Fruit fly (Drosophila melanogaster) whole organism, embryonic: ENCODE results near the gene alpha4GT2.
A peak's percentile ranks its signal among the peaks of the same experiment; 100 is the strongest.

Experiments used
- Antp ChIP-seq: fragments of 200-800 bp; sonication (Bioruptor generic); optimal IDR thresholded peaks from 3 replicates; lab custom pipeline; 2016; ENCODE audit warnings: missing biosample characterization, missing genetic modification characterization
- Atf-2 ChIP-seq: fragments of 200-800 bp; sonication (Bioruptor generic); optimal IDR thresholded peaks from 2 replicates; lab custom pipeline; 2016; ENCODE audit warnings: missing biosample characterization, missing genetic modification characterization
- Atf6 ChIP-seq: fragments of 200-800 bp; sonication (Bioruptor generic); IDR thresholded peaks from 2 replicates; pipeline ENCODE4 v1.3.6; 2022; ENCODE audit warnings: missing biosample characterization, missing genetic modification characterization
- CG1024 ChIP-seq: fragments of 200-800 bp; sonication (Bioruptor generic); IDR thresholded peaks from 2 replicates; pipeline ENCODE4 v1.3.6; 2022; ENCODE audit warnings: missing biosample characterization, missing genetic modification characterization
- CG11695 ChIP-seq: fragments of 200-800 bp; sonication (Bioruptor generic); IDR thresholded peaks from 3 replicates; pipeline ENCODE4 v1.3.6; 2022; ENCODE audit warnings: missing biosample characterization, missing genetic modification characterization
- CG15011 ChIP-seq: fragments of 200-800 bp; sonication (Bioruptor generic); optimal IDR thresholded peaks from 3 replicates; lab custom pipeline; 2018; ENCODE audit warnings: missing biosample characterization, mild to moderate bottlenecking, missing genetic modification characterization
- CG1602 ChIP-seq: fragments of 200-800 bp; sonication (Bioruptor generic); optimal IDR thresholded peaks from 3 replicates; lab custom pipeline; 2016; ENCODE audit warnings: missing biosample characterization, missing genetic modification characterization
- CG17359 ChIP-seq: fragments of 200-800 bp; sonication (Bioruptor generic); optimal IDR thresholded peaks from 3 replicates; lab custom pipeline; 2018; ENCODE audit warnings: missing biosample characterization, mild to moderate bottlenecking, missing genetic modification characterization, moderate library complexity
- CG17802 ChIP-seq: fragments of 200-800 bp; sonication (Bioruptor generic); optimal IDR thresholded peaks from 2 replicates; lab custom pipeline; 2018; ENCODE audit warnings: missing biosample characterization, mild to moderate bottlenecking, missing genetic modification characterization, moderate library complexity
- CG18011 ChIP-seq: fragments of 200-800 bp; sonication (Bioruptor generic); optimal IDR thresholded peaks from 2 replicates; lab custom pipeline; 2017; ENCODE audit warnings: missing biosample characterization, missing genetic modification characterization, mild to moderate bottlenecking, moderate library complexity, missing genotype
- CG18476 ChIP-seq: fragments of 200-800 bp; sonication (Bioruptor generic); optimal IDR thresholded peaks from 2 replicates; lab custom pipeline; 2016; ENCODE audit warnings: missing biosample characterization, mild to moderate bottlenecking, missing genetic modification characterization
- CG18599 ChIP-seq: fragments of 200-800 bp; sonication (Bioruptor generic); optimal IDR thresholded peaks from 3 replicates; lab custom pipeline; 2017; ENCODE audit warnings: missing biosample characterization, missing genetic modification characterization, mild to moderate bottlenecking, moderate library complexity, missing genetic modification reagents
- CG30431 ChIP-seq: fragments of 200-800 bp; sonication (Bioruptor generic); optimal IDR thresholded peaks from 2 replicates; lab custom pipeline; 2017; ENCODE audit warnings: missing biosample characterization, missing genetic modification characterization
- CG3281 ChIP-seq: fragments of 200-800 bp; sonication (Bioruptor generic); optimal IDR thresholded peaks from 3 replicates; lab custom pipeline; 2017; ENCODE audit warnings: missing biosample characterization, mild to moderate bottlenecking, missing genetic modification characterization
- CG3407 ChIP-seq: fragments of 200-800 bp; sonication (Bioruptor generic); optimal IDR thresholded peaks from 2 replicates; lab custom pipeline; 2018; ENCODE audit warnings: missing biosample characterization, mild to moderate bottlenecking, missing genetic modification characterization
- CG34224 ChIP-seq: fragments of 200-800 bp; sonication (Bioruptor generic); IDR thresholded peaks from 3 replicates; pipeline ENCODE4 v1.3.6; 2022; ENCODE audit warnings: missing biosample characterization, missing genetic modification characterization; ENCODE audit not compliant: partially characterized antibody
- CG34376 ChIP-seq: fragments of 200-800 bp; sonication (Bioruptor generic); optimal IDR thresholded peaks from 2 replicates; lab custom pipeline; 2018; ENCODE audit warnings: missing biosample characterization, mild to moderate bottlenecking, missing genetic modification characterization
- CG43689 ChIP-seq: fragments of 200-800 bp; sonication (Bioruptor generic); IDR thresholded peaks from 2 replicates; pipeline ENCODE4 v1.3.6; 2022; ENCODE audit warnings: missing biosample characterization, missing genetic modification characterization
- CG4424 ChIP-seq: fragments of 200-800 bp; sonication (Bioruptor generic); optimal IDR thresholded peaks from 3 replicates; lab custom pipeline; 2016; ENCODE audit warnings: missing biosample characterization, missing genetic modification characterization
- CG4707 ChIP-seq: fragments of 200-800 bp; sonication (Bioruptor generic); optimal IDR thresholded peaks from 2 replicates; lab custom pipeline; 2018; ENCODE audit warnings: missing biosample characterization, mild to moderate bottlenecking, missing genetic modification characterization, moderate library complexity
- CG4730 ChIP-seq: fragments of 200-800 bp; sonication (Bioruptor generic); IDR thresholded peaks from 2 replicates; pipeline ENCODE4 v1.3.6; 2022; ENCODE audit warnings: missing biosample characterization, missing genetic modification characterization
- CG4820 ChIP-seq: fragments of 200-800 bp; sonication (Bioruptor generic); optimal IDR thresholded peaks from 3 replicates; lab custom pipeline; 2016; ENCODE audit warnings: missing biosample characterization, missing genetic modification characterization
- CG6254 ChIP-seq: fragments of 200-800 bp; sonication (Bioruptor generic); optimal IDR thresholded peaks from 3 replicates; lab custom pipeline; 2017; ENCODE audit warnings: mild to moderate bottlenecking, missing biosample characterization, missing genetic modification reagents, missing genetic modification characterization
- CG8944 ChIP-seq: fragments of 200-800 bp; sonication (Bioruptor generic); optimal IDR thresholded peaks from 3 replicates; lab custom pipeline; 2016; ENCODE audit warnings: missing biosample characterization, missing genetic modification characterization
- CG9437 ChIP-seq: fragments of 200-800 bp; sonication (Bioruptor generic); optimal IDR thresholded peaks from 2 replicates; lab custom pipeline; 2018; ENCODE audit warnings: missing biosample characterization, mild to moderate bottlenecking, missing genetic modification characterization
- CG9797 ChIP-seq: fragments of 200-800 bp; sonication (Bioruptor generic); optimal IDR thresholded peaks from 3 replicates; lab custom pipeline; 2018; ENCODE audit warnings: missing biosample characterization, mild to moderate bottlenecking, missing genetic modification characterization
- E2f2 ChIP-seq: fragments of 200-800 bp; sonication (Bioruptor generic); IDR thresholded peaks from 2 replicates; pipeline ENCODE4 v1.3.6; 2022; ENCODE audit warnings: missing biosample characterization, missing genetic modification characterization
- GATAe ChIP-seq: fragments of 200-800 bp; sonication (Bioruptor generic); conservative IDR thresholded peaks from 2 replicates; pipeline ENCODE4 v1.3.6; 2022; ENCODE audit warnings: missing biosample characterization, missing genetic modification characterization
- Gsc ChIP-seq: fragments of 200-800 bp; sonication (Bioruptor generic); IDR thresholded peaks from 2 replicates; pipeline ENCODE4 v1.3.6; 2022; ENCODE audit warnings: missing biosample characterization, missing genetic modification characterization
- Gug ChIP-seq: fragments of 200-800 bp; sonication (Bioruptor generic); IDR thresholded peaks from 4 replicates; pipeline ENCODE4 v1.3.6; 2022; ENCODE audit warnings: missing biosample characterization, missing genetic modification characterization
- HHEX ChIP-seq: fragments of 200-800 bp; sonication (Bioruptor generic); optimal IDR thresholded peaks from 3 replicates; lab custom pipeline; 2017; ENCODE audit warnings: missing biosample characterization, mild to moderate bottlenecking, missing genetic modification characterization, missing genetic modification reagents
- Nf-YC ChIP-seq: fragments of 200-800 bp; optimal IDR thresholded peaks from 3 replicates; lab custom pipeline; 2019; ENCODE audit warnings: missing biosample characterization, mild to moderate bottlenecking, missing genetic modification characterization, moderate library complexity
- Rfx ChIP-seq: fragments of 200-800 bp; sonication (Bioruptor generic); IDR thresholded peaks from 2 replicates; pipeline ENCODE4 v1.3.6; 2022; ENCODE audit warnings: missing biosample characterization, missing genetic modification characterization
- Rx ChIP-seq: fragments of 200-800 bp; sonication (Bioruptor generic); IDR thresholded peaks from 2 replicates; pipeline ENCODE4 v1.3.6; 2022; ENCODE audit warnings: missing biosample characterization, missing genetic modification characterization
- Ssrp ChIP-seq: fragments of 200-800 bp; sonication (Bioruptor generic); optimal IDR thresholded peaks from 2 replicates; lab custom pipeline; 2018; ENCODE audit warnings: missing biosample characterization, mild to moderate bottlenecking, missing genetic modification characterization, moderate library complexity
- ase ChIP-seq: fragments of 200-800 bp; sonication (Bioruptor generic); IDR thresholded peaks from 3 replicates; pipeline ENCODE4 v1.3.6; 2022; ENCODE audit warnings: missing biosample characterization, missing genetic modification characterization
- bbx ChIP-seq: fragments of 200-800 bp; sonication (Bioruptor generic); IDR thresholded peaks from 2 replicates; pipeline ENCODE4 v1.3.6; 2022; ENCODE audit warnings: missing biosample characterization, missing genetic modification characterization; ENCODE audit not compliant: partially characterized antibody
- chinmo ChIP-seq: fragments of 200-800 bp; sonication (Bioruptor generic); IDR thresholded peaks from 4 replicates; pipeline ENCODE4 v1.3.6; 2022; ENCODE audit warnings: missing biosample characterization, missing genetic modification characterization; ENCODE audit not compliant: partially characterized antibody
- crol ChIP-seq: fragments of 200-800 bp; sonication (Bioruptor generic); IDR thresholded peaks from 2 replicates; pipeline ENCODE4 v1.3.6; 2022; ENCODE audit warnings: missing biosample characterization, missing genetic modification characterization
- ftz-f1 ChIP-seq: fragments of 200-800 bp; sonication (Bioruptor generic); optimal IDR thresholded peaks from 2 replicates; lab custom pipeline; 2016; ENCODE audit warnings: missing biosample characterization, missing genetic modification characterization
- fu2 ChIP-seq: fragments of 200-800 bp; sonication (Bioruptor generic); optimal IDR thresholded peaks from 2 replicates; lab custom pipeline; 2016; ENCODE audit warnings: missing biosample characterization, missing genetic modification characterization
- gcm2 ChIP-seq: fragments of 200-800 bp; sonication (Bioruptor generic); optimal IDR thresholded peaks from 2 replicates; lab custom pipeline; 2016; ENCODE audit warnings: missing biosample characterization, missing genetic modification characterization
- gsb ChIP-seq: fragments of 200-800 bp; sonication (Bioruptor generic); IDR thresholded peaks from 2 replicates; pipeline ENCODE4 v1.3.6; 2022; ENCODE audit warnings: missing biosample characterization, missing genetic modification characterization
- ind ChIP-seq: fragments of 200-800 bp; sonication (Bioruptor generic); optimal IDR thresholded peaks from 3 replicates; lab custom pipeline; 2016; ENCODE audit warnings: missing biosample characterization, missing genetic modification characterization
- kni ChIP-seq: fragments of 200-800 bp; sonication (Bioruptor generic); optimal IDR thresholded peaks from 3 replicates; lab custom pipeline; 2017; ENCODE audit warnings: mild to moderate bottlenecking, missing biosample characterization, missing genetic modification reagents, missing genetic modification characterization
- knrl ChIP-seq: fragments of 200-800 bp; sonication (Bioruptor generic); IDR thresholded peaks from 3 replicates; pipeline ENCODE4 v1.3.6; 2022; ENCODE audit warnings: missing biosample characterization, missing genetic modification characterization; ENCODE audit not compliant: partially characterized antibody
- nerfin-2 ChIP-seq: fragments of 200-800 bp; sonication (Bioruptor generic); IDR thresholded peaks from 2 replicates; pipeline ENCODE4 v1.3.6; 2022; ENCODE audit warnings: missing biosample characterization, missing genetic modification characterization; ENCODE audit not compliant: partially characterized antibody
- schlank ChIP-seq: fragments of 200-800 bp; sonication (Bioruptor generic); optimal IDR thresholded peaks from 2 replicates; lab custom pipeline; 2018; ENCODE audit warnings: missing biosample characterization, mild to moderate bottlenecking, missing genetic modification characterization
- seq ChIP-seq: fragments of 200-800 bp; sonication (Bioruptor generic); IDR thresholded peaks from 2 replicates; pipeline ENCODE4 v1.3.6; 2022; ENCODE audit warnings: missing biosample characterization, missing genetic modification characterization
- slbo ChIP-seq: fragments of 200-800 bp; sonication (Bioruptor generic); IDR thresholded peaks from 2 replicates; pipeline ENCODE4 v1.3.6; 2022; ENCODE audit warnings: missing biosample characterization, missing genetic modification characterization
- stc ChIP-seq: fragments of 200-800 bp; sonication (Bioruptor generic); IDR thresholded peaks from 2 replicates; pipeline ENCODE4 v1.3.6; 2022; ENCODE audit warnings: missing biosample characterization, missing genetic modification characterization
- usp ChIP-seq: fragments of >200 bp; optimal IDR thresholded peaks from 2 replicates; lab custom pipeline; 2017; ENCODE audit warnings: missing biosample characterization, missing genetic modification characterization

The alpha4GT2 gene

dm6 chr3R:25884301-25884700 is 52.3 kb downstream of the alpha4GT2 start (continued):
- TF ChIP-seq CG4730 (GFP tag; lab: Robert Waterston, UW) = no peak
- peak; percentile 59 for TF ChIP-seq CG3407 (GFP tag; lab: Kevin White, UChicago)
- TF ChIP-seq CG34224 (GFP tag; lab: Robert Waterston, UW) = no peak
- TF ChIP-seq CG3281 (GFP tag; lab: Kevin White, UChicago) = peak; percentile 10
- peak; percentile 63; the same call in 2 of the 3 replicates for TF ChIP-seq CG11695 (GFP tag; lab: Robert Waterston, UW)
- TF ChIP-seq CG6254 (GFP tag; lab: Kevin White, UChicago) = peak; percentile 31
- TF ChIP-seq Gug (GFP tag; lab: Robert Waterston, UW) = no peak
- TF ChIP-seq CG34376 (GFP tag; lab: Kevin White, UChicago) = no peak
- no peak for TF ChIP-seq CG15011
- no peak; the same call in 1 of the 2 replicates for TF ChIP-seq Atf6 (GFP tag; lab: Robert Waterston, UW)
- no peak for TF ChIP-seq bbx (GFP tag; lab: Robert Waterston, UW)
- TF ChIP-seq CG9437 (GFP tag; lab: Kevin White, UChicago) = peak; percentile 67
- no peak for TF ChIP-seq E2f2
- no peak for TF ChIP-seq chinmo (GFP tag; lab: Robert Waterston, UW)
- no peak for TF ChIP-seq crol (GFP tag; lab: Robert Waterston, UW)
- TF ChIP-seq Nf-YC (tag; lab: Kevin White, UChicago) = peak; percentile 13
- no peak for TF ChIP-seq CG17802
- peak; percentile 72 for TF ChIP-seq CG4424 (GFP tag; lab: Kevin White, UChicago)
- TF ChIP-seq CG43689 (GFP tag; lab: Robert Waterston, UW) = no peak
- TF ChIP-seq Atf-2 (GFP tag; lab: Kevin White, UChicago) = peak; percentile 11
- no peak for TF ChIP-seq CG18011
- no peak for TF ChIP-seq knrl (GFP tag; lab: Robert Waterston, UW)
- no peak for TF ChIP-seq schlank (tag; lab: Kevin White, UChicago)
- TF ChIP-seq CG17359 (tag; lab: Kevin White, UChicago) = peak; percentile 85
- TF ChIP-seq stc (GFP tag; lab: Robert Waterston, UW) = peak; percentile 71; the same call in 1 of the 2 replicates
- no peak for TF ChIP-seq gcm2 (GFP tag; lab: Kevin White, UChicago)
- no peak for TF ChIP-seq CG18599 (GFP tag; lab: Kevin White, UChicago)
- TF ChIP-seq ase = no peak
- TF ChIP-seq HHEX = no peak
- no peak for TF ChIP-seq kni (GFP tag; lab: Kevin White, UChicago)
- TF ChIP-seq Antp (GFP tag; lab: Kevin White, UChicago) = no peak
- TF ChIP-seq GATAe (GFP tag; lab: Robert Waterston, UW) = no peak
- peak; percentile 34 for TF ChIP-seq CG18476 (GFP tag; lab: Kevin White, UChicago)
- TF ChIP-seq CG30431 = no peak
- TF ChIP-seq ftz-f1 (GFP tag; lab: Kevin White, UChicago) = no peak
- TF ChIP-seq slbo (GFP tag; lab: Robert Waterston, UW) = peak; percentile 22; the same call in 1 of the 2 replicates
- TF ChIP-seq CG1024 (GFP tag; lab: Robert Waterston, UW) = 0 out of 2 replicates have a peak, but pooled peaks have one; percentile 49
- TF ChIP-seq Rfx (GFP tag; lab: Robert Waterston, UW) = no peak
- TF ChIP-seq CG9797 (GFP tag; lab: Kevin White, UChicago) = no peak
- peak; percentile 81 for TF ChIP-seq Ssrp (tag; lab: Kevin White, UChicago)
- no peak for TF ChIP-seq gsb
- peak; percentile 4 for TF ChIP-seq CG4707 (GFP tag; lab: Kevin White, UChicago)
- TF ChIP-seq usp = no peak
- no peak for TF ChIP-seq CG8944 (GFP tag; lab: Kevin White, UChicago)
- TF ChIP-seq CG4820 (GFP tag; lab: Kevin White, UChicago) = peak; percentile 24
- TF ChIP-seq nerfin-2 = no peak
- no peak for TF ChIP-seq fu2 (GFP tag; lab: Kevin White, UChicago)
- no peak for TF ChIP-seq Rx (GFP tag; lab: Robert Waterston, UW)
- no peak for TF ChIP-seq seq (GFP tag; lab: Robert Waterston, UW)
- TF ChIP-seq Gsc (GFP tag; lab: Robert Waterston, UW) = no peak
- TF ChIP-seq ind (GFP tag; lab: Kevin White, UChicago) = peak; percentile 50
- TF ChIP-seq CG1602 (GFP tag; lab: Kevin White, UChicago) = peak; percentile 65
